Worm (Caenorhabditis elegans) whole organism, mixed stage, embryonic: ENCODE results near the gene Y53C12A.3.

Experiments used
- M03D4.4 ChIP-seq: sonication (generic microtip); optimal IDR thresholded peaks from 2 replicates; lab custom pipeline; 2017; ENCODE audit warnings: mild to moderate bottlenecking, missing genetic modification characterization, missing compliant biosample characterization
- blmp-1 ChIP-seq: fragments of 150-350 bp; optimal IDR thresholded peaks from 2 replicates; lab custom pipeline; 2014; ENCODE audit warnings: missing biosample characterization, missing genetic modification characterization
- ceh-39 ChIP-seq: fragments of 150-350 bp; optimal IDR thresholded peaks from 2 replicates; lab custom pipeline; 2014; ENCODE audit warnings: missing biosample characterization, missing genetic modification characterization
- ceh-43 ChIP-seq: fragments of 200-800 bp; sonication (Bioruptor generic); optimal IDR thresholded peaks from 2 replicates; lab custom pipeline; 2018; ENCODE audit warnings: mild to moderate bottlenecking, missing genetic modification characterization, moderate library complexity, missing compliant biosample characterization
- ceh-83 ChIP-seq: fragments of 200-800 bp; sonication (Bioruptor generic); optimal IDR thresholded peaks from 2 replicates; lab custom pipeline; 2018; ENCODE audit warnings: mild to moderate bottlenecking, missing genetic modification characterization, missing compliant biosample characterization
- ces-1 ChIP-seq: fragments of 150-350 bp; optimal IDR thresholded peaks from 2 replicates; lab custom pipeline; 2014; ENCODE audit warnings: missing biosample characterization, missing genetic modification reagents, missing genetic modification characterization
- cnd-1 ChIP-seq: fragments of 200-800 bp; sonication (Bioruptor generic); optimal IDR thresholded peaks from 2 replicates; lab custom pipeline; 2018; ENCODE audit warnings: mild to moderate bottlenecking, missing genetic modification characterization, missing compliant biosample characterization
- drap-1 ChIP-seq: fragments of 200-800 bp; sonication (Bioruptor generic); optimal IDR thresholded peaks from 3 replicates; lab custom pipeline; 2018; ENCODE audit warnings: mild to moderate bottlenecking, missing genetic modification characterization, missing compliant biosample characterization
- elt-1 ChIP-seq: sonication (generic microtip); optimal IDR thresholded peaks from 2 replicates; lab custom pipeline; 2017; ENCODE audit warnings: missing genetic modification characterization, mild to moderate bottlenecking, missing compliant biosample characterization, antibody characterized with exemption, moderate library complexity, borderline replicate concordance; ENCODE audit not compliant: insufficient read depth
- elt-3 ChIP-seq: fragments of 150-350 bp; optimal IDR thresholded peaks from 2 replicates; lab custom pipeline; 2014; ENCODE audit warnings: missing biosample characterization, missing genetic modification characterization
- flh-1 ChIP-seq: fragments of 200-800 bp; sonication (Bioruptor generic); optimal IDR thresholded peaks from 2 replicates; lab custom pipeline; 2018; ENCODE audit warnings: mild to moderate bottlenecking, missing genetic modification characterization, moderate library complexity, missing compliant biosample characterization
- ham-2 ChIP-seq: fragments of 200-800 bp; sonication (Bioruptor generic); optimal IDR thresholded peaks from 2 replicates; lab custom pipeline; 2018; ENCODE audit warnings: mild to moderate bottlenecking, missing genetic modification characterization, missing compliant biosample characterization
- hlh-1 ChIP-seq: fragments of 150-350 bp; optimal IDR thresholded peaks from 2 replicates; lab custom pipeline; 2014; ENCODE audit warnings: missing biosample characterization, missing genetic modification reagents, missing genetic modification characterization
- lin-32 ChIP-seq: fragments of 200-800 bp; sonication (Bioruptor generic); optimal IDR thresholded peaks from 2 replicates; lab custom pipeline; 2018; ENCODE audit warnings: mild to moderate bottlenecking, missing genetic modification characterization, missing compliant biosample characterization
- lsy-2 ChIP-seq: fragments of 150-350 bp; optimal IDR thresholded peaks from 2 replicates; lab custom pipeline; 2014; ENCODE audit warnings: missing biosample characterization, missing genetic modification characterization
- mep-1 ChIP-seq: fragments of 150-350 bp; optimal IDR thresholded peaks from 2 replicates; lab custom pipeline; 2017; ENCODE audit warnings: missing biosample characterization, missing genetic modification reagents, missing genetic modification characterization, inconsistent platforms
- mls-2 ChIP-seq: sonication (generic microtip); optimal IDR thresholded peaks from 2 replicates; lab custom pipeline; 2016; ENCODE audit warnings: mild to moderate bottlenecking, missing genetic modification characterization, moderate library complexity, missing compliant biosample characterization
- nhr-12 ChIP-seq: fragments of 150-350 bp; optimal IDR thresholded peaks from 2 replicates; lab custom pipeline; 2014; ENCODE audit warnings: missing biosample characterization, missing genetic modification characterization
- nhr-2 ChIP-seq: fragments of 150-350 bp; optimal IDR thresholded peaks from 2 replicates; lab custom pipeline; 2014; ENCODE audit warnings: missing biosample characterization, missing genetic modification characterization
- nhr-237 ChIP-seq: fragments of 150-350 bp; optimal IDR thresholded peaks from 2 replicates; lab custom pipeline; 2014; ENCODE audit warnings: missing biosample characterization, missing genetic modification characterization
- nhr-76 ChIP-seq: sonication (generic microtip); optimal IDR thresholded peaks from 2 replicates; lab custom pipeline; 2017; ENCODE audit warnings: missing biosample characterization, missing genetic modification characterization
- pha-4 ChIP-seq: fragments of 150-350 bp; optimal IDR thresholded peaks from 2 replicates; lab custom pipeline; 2018; ENCODE audit warnings: missing biosample characterization, missing genetic modification reagents, missing genetic modification characterization
- sptf-1 ChIP-seq: sonication (generic microtip); optimal IDR thresholded peaks from 2 replicates; lab custom pipeline; 2017; ENCODE audit warnings: mild to moderate bottlenecking, missing genetic modification characterization, moderate library complexity, missing compliant biosample characterization
- tbx-8 ChIP-seq: fragments of 200-800 bp; sonication (Bioruptor generic); optimal IDR thresholded peaks from 2 replicates; lab custom pipeline; 2018; ENCODE audit warnings: mild to moderate bottlenecking, missing genetic modification characterization, moderate library complexity, missing compliant biosample characterization
- unc-120 ChIP-seq: sonication (generic microtip); optimal IDR thresholded peaks from 2 replicates; lab custom pipeline; 2017; ENCODE audit warnings: missing genetic modification characterization, missing compliant biosample characterization; ENCODE audit not compliant: poor library complexity, severe bottlenecking
- unc-39 ChIP-seq: fragments of 150-350 bp; optimal IDR thresholded peaks from 2 replicates; lab custom pipeline; 2014; ENCODE audit warnings: missing biosample characterization, missing genetic modification characterization
- unc-62 ChIP-seq: fragments of 150-350 bp; optimal IDR thresholded peaks from 2 replicates; lab custom pipeline; 2014; ENCODE audit warnings: missing biosample characterization, missing genetic modification reagents, missing genetic modification characterization
- zip-8 ChIP-seq: fragments of 150-350 bp; optimal IDR thresholded peaks from 2 replicates; lab custom pipeline; 2014; ENCODE audit warnings: missing biosample characterization, missing genetic modification characterization
- ztf-11 ChIP-seq: fragments of 150-350 bp; optimal IDR thresholded peaks from 2 replicates; lab custom pipeline; 2014; ENCODE audit warnings: missing biosample characterization, missing genetic modification characterization

The Y53C12A.3 gene

ce11 chrII:9706207-9706606, at the start of gene Y53C12A.3:
TSS of gene Y53C12A.3 (minus strand) at chrII:9706240.
- no peak for TF ChIP-seq hlh-1
- no peak for TF ChIP-seq ceh-83 (GFP tag; lab: Kevin White, UChicago)
- TF ChIP-seq mep-1 (tag; lab: Kevin White, UChicago): peak; percentile 31
- TF ChIP-seq cnd-1 (tag; lab: Kevin White, UChicago): no peak
- TF ChIP-seq mls-2 (tag; lab: Kevin White, UChicago): no peak
- no peak for TF ChIP-seq ceh-43 (GFP tag; lab: Kevin White, UChicago)
- no peak for TF ChIP-seq unc-120 (tag; lab: Kevin White, UChicago)
- no peak for TF ChIP-seq unc-39 (tag; lab: Kevin White, UChicago)
- no peak for TF ChIP-seq sptf-1
- no peak for TF ChIP-seq ztf-11 (tag; lab: Kevin White, UChicago)
- peak; percentile 51 for TF ChIP-seq lsy-2 (tag; lab: Kevin White, UChicago)
- peak; percentile 29 for TF ChIP-seq ces-1 (GFP tag; lab: Kevin White, UChicago)
- no peak for TF ChIP-seq tbx-8 (GFP tag; lab: Kevin White, UChicago)
- TF ChIP-seq drap-1 (GFP tag; lab: Kevin White, UChicago): no peak
- TF ChIP-seq nhr-2 (tag; lab: Kevin White, UChicago): peak; percentile 11
- no peak for TF ChIP-seq ham-2
- no peak for TF ChIP-seq lin-32 (GFP tag; lab: Kevin White, UChicago)
- peak; percentile 43 for TF ChIP-seq nhr-237 (tag; lab: Kevin White, UChicago)
- no peak for TF ChIP-seq ceh-39 (tag; lab: Kevin White, UChicago)

ce11 chrII:9755425-9755824, 49.4 kb upstream of the Y53C12A.3 start:
- TF ChIP-seq drap-1 (GFP tag; lab: Kevin White, UChicago) (no peak), unc-62 (GFP tag; lab: Kevin White, UChicago) (no peak), blmp-1 (tag; lab: Kevin White, UChicago) (no peak), ces-1 (GFP tag; lab: Kevin White, UChicago) (peak; percentile 81), flh-1 (GFP tag; lab: Kevin White, UChicago) (no peak), mep-1 (tag; lab: Kevin White, UChicago) (no peak)

DNA sequence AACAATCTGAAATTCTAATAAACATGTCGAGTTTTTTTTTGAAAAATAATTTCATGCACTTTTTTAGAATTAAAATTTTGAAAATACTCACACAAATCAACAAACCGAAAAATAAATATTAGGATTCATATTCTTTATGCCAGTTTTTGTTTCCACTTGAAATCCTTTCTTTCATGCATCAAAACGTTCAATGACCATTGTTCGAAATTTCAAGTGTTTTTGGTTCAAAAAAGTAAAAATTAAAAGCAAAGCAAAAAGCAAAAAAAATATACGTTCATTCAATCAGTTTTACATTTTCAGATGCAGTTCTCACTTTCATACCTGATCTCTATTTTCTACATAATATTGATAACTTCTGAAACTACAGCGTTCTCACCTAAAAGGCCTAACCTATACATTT, 47.7 kb upstream of the Y53C12A.3 start, which contains the start of gene ZK1321.1:
Gene ZK1321.1, plus strand, starts transcription at position 301 of the 400 bp plus-strand sequence.
- no peak for TF ChIP-seq nhr-76
- TF ChIP-seq elt-3 (tag; lab: Kevin White, UChicago): no peak
- TF ChIP-seq ztf-11 (tag; lab: Kevin White, UChicago): no peak
- TF ChIP-seq elt-1 (tag; lab: Kevin White, UChicago): no peak
- no peak for TF ChIP-seq nhr-237 (tag; lab: Kevin White, UChicago)

DNA sequence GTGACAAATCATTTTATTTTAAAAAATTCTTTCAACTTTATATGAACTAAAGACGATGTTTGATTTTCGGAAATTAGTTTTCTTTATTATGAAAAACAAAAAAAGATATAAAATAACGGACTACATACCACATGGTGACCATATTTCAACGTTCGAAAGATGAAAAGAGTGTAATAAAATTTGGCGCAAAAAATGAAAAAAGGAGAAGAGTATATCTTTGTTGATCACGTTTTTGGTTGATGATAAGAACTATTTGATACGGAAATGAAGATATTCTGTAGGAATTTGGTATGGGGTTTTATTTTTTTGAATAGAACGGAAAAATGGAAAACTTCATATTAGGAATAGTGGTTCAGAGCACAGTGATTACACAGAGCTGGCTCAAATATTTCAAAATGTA, 47.0 kb upstream of the Y53C12A.3 start, which contains the start of gene Y53C12B.7:
Gene Y53C12B.7, minus strand, starts transcription at position 163 of the 400 bp plus-strand sequence.
- no peak for TF ChIP-seq nhr-76
- TF ChIP-seq ceh-43 (GFP tag; lab: Kevin White, UChicago): no peak
- no peak for TF ChIP-seq zip-8 (tag; lab: Kevin White, UChicago)
- no peak for TF ChIP-seq nhr-237 (tag; lab: Kevin White, UChicago)
- TF ChIP-seq cnd-1 (tag; lab: Kevin White, UChicago): no peak
- no peak for TF ChIP-seq tbx-8 (GFP tag; lab: Kevin White, UChicago)
- no peak for TF ChIP-seq nhr-12
- TF ChIP-seq unc-62 (GFP tag; lab: Kevin White, UChicago): no peak
- TF ChIP-seq lin-32 (GFP tag; lab: Kevin White, UChicago): no peak
- no peak for TF ChIP-seq elt-3 (tag; lab: Kevin White, UChicago)
- TF ChIP-seq ztf-11 (tag; lab: Kevin White, UChicago): no peak
- no peak for TF ChIP-seq M03D4.4
- TF ChIP-seq mls-2 (tag; lab: Kevin White, UChicago): no peak
- no peak for TF ChIP-seq pha-4 (tag; lab: Kevin White, UChicago)
- TF ChIP-seq ham-2: no peak
- no peak for TF ChIP-seq unc-39 (tag; lab: Kevin White, UChicago)
- TF ChIP-seq ceh-39 (tag; lab: Kevin White, UChicago): no peak
- TF ChIP-seq elt-1 (tag; lab: Kevin White, UChicago): no peak

DNA sequence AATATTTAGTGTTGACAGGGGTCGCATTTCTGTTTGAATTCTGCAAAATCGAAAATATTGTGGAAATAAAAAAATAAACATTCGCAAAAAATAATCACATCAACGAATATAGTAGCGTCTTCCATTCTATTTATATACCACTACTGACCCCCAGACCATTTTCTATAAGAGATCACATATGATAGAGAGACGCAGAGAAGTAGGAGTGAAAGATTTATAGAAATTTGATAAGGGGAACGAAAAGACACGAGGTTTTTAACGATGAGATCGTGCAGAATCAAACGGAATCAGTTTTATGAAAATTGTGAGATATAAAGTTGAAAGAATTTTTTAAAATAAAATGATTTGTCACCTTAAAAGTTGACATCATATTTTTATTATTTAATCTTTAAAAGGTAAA, 46.2 kb upstream of the Y53C12A.3 start:
- TF ChIP-seq sptf-1 (no peak), M03D4.4 (no peak), tbx-8 (GFP tag; lab: Kevin White, UChicago) (no peak)
- TF ChIP-seq, all 35 proteins: peak for 0
